Fruit fly (Drosophila melanogaster) whole organism, prepupa: Measurements from ENCODE around the gene Cmtr1.

ENCODE experiments used
- Blimp-1 ChIP-seq: fragments of 200-800 bp; sonication (Bioruptor generic); optimal IDR thresholded peaks from 3 replicates; lab custom pipeline; 2017; ENCODE audit warnings: missing biosample characterization, missing genetic modification characterization, mild to moderate bottlenecking, moderate library complexity, missing genetic modification reagents
- CG10669 ChIP-seq: fragments of 200-800 bp; sonication (Bioruptor generic); optimal IDR thresholded peaks from 3 replicates; lab custom pipeline; 2018; ENCODE audit warnings: missing biosample characterization, mild to moderate bottlenecking, missing genetic modification characterization, moderate library complexity
- CG11294 ChIP-seq: fragments of 200-800 bp; sonication (Bioruptor generic); IDR thresholded peaks from 2 replicates; pipeline ENCODE4 v1.3.6; 2022; ENCODE audit warnings: missing biosample characterization, missing genetic modification characterization
- CG15336 ChIP-seq: fragments of 200-800 bp; sonication (Bioruptor generic); IDR thresholded peaks from 2 replicates; pipeline ENCODE4 v1.3.6; 2022; ENCODE audit warnings: missing biosample characterization, missing genetic modification characterization
- CG1621 ChIP-seq: fragments of 200-800 bp; sonication (Bioruptor generic); optimal IDR thresholded peaks from 3 replicates; lab custom pipeline; 2018; ENCODE audit warnings: missing biosample characterization, mild to moderate bottlenecking, missing genetic modification characterization
- CG16779 ChIP-seq: fragments of 200-800 bp; sonication (Bioruptor generic); optimal IDR thresholded peaks from 3 replicates; lab custom pipeline; 2017; ENCODE audit warnings: missing biosample characterization, mild to moderate bottlenecking, missing genetic modification characterization
- CG3032 ChIP-seq: fragments of 200-800 bp; optimal IDR thresholded peaks from 2 replicates; lab custom pipeline; 2019; ENCODE audit warnings: missing biosample characterization, mild to moderate bottlenecking, missing genetic modification characterization, moderate library complexity
- CG31627 ChIP-seq: fragments of 200-800 bp; sonication (Bioruptor generic); optimal IDR thresholded peaks from 3 replicates; lab custom pipeline; 2016; ENCODE audit warnings: missing biosample characterization, missing genetic modification characterization
- CG32006 ChIP-seq: fragments of 200-800 bp; sonication (Bioruptor generic); optimal IDR thresholded peaks from 3 replicates; lab custom pipeline; 2017; ENCODE audit warnings: missing biosample characterization, mild to moderate bottlenecking, missing genetic modification characterization
- CG3919 ChIP-seq: fragments of 200-800 bp; sonication (Bioruptor generic); optimal IDR thresholded peaks from 3 replicates; lab custom pipeline; 2016; ENCODE audit warnings: missing biosample characterization, missing genetic modification characterization
- CG4318 ChIP-seq: fragments of 200-800 bp; sonication (Bioruptor generic); optimal IDR thresholded peaks from 3 replicates; lab custom pipeline; 2017; ENCODE audit warnings: missing biosample characterization, mild to moderate bottlenecking, missing genetic modification characterization
- CG6163 ChIP-seq: fragments of 200-800 bp; sonication (Bioruptor generic); IDR thresholded peaks from 3 replicates; pipeline ENCODE4 v1.3.6; 2022; ENCODE audit warnings: missing biosample characterization, missing genetic modification characterization
- CG6276 ChIP-seq: fragments of 200-800 bp; sonication (Bioruptor generic); optimal IDR thresholded peaks from 2 replicates; lab custom pipeline; 2017; ENCODE audit warnings: missing biosample characterization, mild to moderate bottlenecking, missing genetic modification characterization
- CG6808 ChIP-seq: fragments of 200-800 bp; sonication (Bioruptor generic); optimal IDR thresholded peaks from 3 replicates; lab custom pipeline; 2017; ENCODE audit warnings: missing biosample characterization, missing genetic modification characterization, mild to moderate bottlenecking, moderate library complexity, missing genetic modification reagents
- CG8319 ChIP-seq: fragments of 200-800 bp; sonication (Bioruptor generic); optimal IDR thresholded peaks from 3 replicates; lab custom pipeline; 2016; ENCODE audit warnings: missing biosample characterization, missing genetic modification characterization
- CG9139 ChIP-seq: fragments of 200-800 bp; sonication (Bioruptor generic); optimal IDR thresholded peaks from 3 replicates; lab custom pipeline; 2017; ENCODE audit warnings: missing biosample characterization, mild to moderate bottlenecking, missing genetic modification characterization
- Eip75B ChIP-seq: fragments of 200-800 bp; sonication (Bioruptor generic); optimal IDR thresholded peaks from 3 replicates; lab custom pipeline; 2016; ENCODE audit warnings: missing biosample characterization, missing genetic modification characterization
- Eip93F ChIP-seq: fragments of 200-800 bp; sonication (Bioruptor generic); optimal IDR thresholded peaks from 2 replicates; lab custom pipeline; 2016; ENCODE audit warnings: missing biosample characterization, mild to moderate bottlenecking, missing genetic modification characterization
- Ets21C ChIP-seq: fragments of 200-800 bp; sonication (Bioruptor generic); optimal IDR thresholded peaks from 3 replicates; lab custom pipeline; 2016; ENCODE audit warnings: missing biosample characterization, missing genetic modification characterization
- Ets96B ChIP-seq: fragments of 200-800 bp; optimal IDR thresholded peaks from 2 replicates; lab custom pipeline; 2019; ENCODE audit warnings: missing biosample characterization, mild to moderate bottlenecking, missing genetic modification characterization, moderate library complexity
- Hr38 ChIP-seq: sonication (Bioruptor generic); optimal IDR thresholded peaks from 2 replicates; lab custom pipeline; 2016; ENCODE audit warnings: missing biosample characterization, missing genetic modification characterization
- Hr39 ChIP-seq: fragments of 200-800 bp; sonication (Bioruptor generic); optimal IDR thresholded peaks from 2 replicates; lab custom pipeline; 2016; ENCODE audit warnings: missing biosample characterization, missing genetic modification characterization
- Hr4 ChIP-seq: fragments of 200-800 bp; sonication (Bioruptor generic); optimal IDR thresholded peaks from 3 replicates; lab custom pipeline; 2016; ENCODE audit warnings: missing biosample characterization, missing genetic modification characterization
- Lpt ChIP-seq: fragments of 200-800 bp; sonication (Bioruptor generic); optimal IDR thresholded peaks from 3 replicates; lab custom pipeline; 2016; ENCODE audit warnings: missing biosample characterization, missing genetic modification characterization
- Met ChIP-seq: fragments of 200-800 bp; sonication (Bioruptor generic); optimal IDR thresholded peaks from 3 replicates; lab custom pipeline; 2016; ENCODE audit warnings: missing biosample characterization, missing genetic modification characterization
- OdsH ChIP-seq: fragments of 200-800 bp; sonication (Bioruptor generic); optimal IDR thresholded peaks from 3 replicates; lab custom pipeline; 2016; ENCODE audit warnings: missing biosample characterization, missing genetic modification characterization
- Smox ChIP-seq: fragments of 200-800 bp; sonication (Bioruptor generic); optimal IDR thresholded peaks from 3 replicates; lab custom pipeline; 2016; ENCODE audit warnings: missing biosample characterization, missing genetic modification characterization
- Sox102F ChIP-seq: fragments of 200-800 bp; sonication (Bioruptor generic); optimal IDR thresholded peaks from 2 replicates; lab custom pipeline; 2016; ENCODE audit warnings: missing biosample characterization, mild to moderate bottlenecking, missing genetic modification characterization
- Sox14 ChIP-seq: fragments of 200-800 bp; sonication (Bioruptor generic); optimal IDR thresholded peaks from 3 replicates; lab custom pipeline; 2016; ENCODE audit warnings: missing biosample characterization, missing genetic modification characterization
- Sox15 ChIP-seq: fragments of 200-800 bp; sonication (Bioruptor generic); optimal IDR thresholded peaks from 3 replicates; lab custom pipeline; 2016; ENCODE audit warnings: missing biosample characterization, missing genetic modification characterization
- achi ChIP-seq: fragments of 200-800 bp; sonication (Bioruptor generic); optimal IDR thresholded peaks from 3 replicates; lab custom pipeline; 2016; ENCODE audit warnings: missing biosample characterization, missing genetic modification characterization
- acj6 ChIP-seq: fragments of 200-800 bp; sonication (Bioruptor generic); optimal IDR thresholded peaks from 3 replicates; lab custom pipeline; 2016; ENCODE audit warnings: missing biosample characterization, missing genetic modification characterization
- cyc ChIP-seq: fragments of 200-800 bp; sonication (Bioruptor generic); optimal IDR thresholded peaks from 3 replicates; lab custom pipeline; 2016; ENCODE audit warnings: missing biosample characterization, missing genetic modification characterization
- dac ChIP-seq: fragments of 200-800 bp; sonication (Bioruptor generic); optimal IDR thresholded peaks from 2 replicates; lab custom pipeline; 2017; ENCODE audit warnings: missing biosample characterization, mild to moderate bottlenecking, missing genetic modification characterization
- dsx ChIP-seq: fragments of 200-800 bp; optimal IDR thresholded peaks from 3 replicates; lab custom pipeline; 2019; ENCODE audit warnings: missing biosample characterization, mild to moderate bottlenecking, missing genetic modification characterization, moderate library complexity; ENCODE audit not compliant: poor library complexity, severe bottlenecking
- eg ChIP-seq: fragments of 200-800 bp; sonication (Bioruptor generic); IDR thresholded peaks from 3 replicates; pipeline ENCODE4 v1.3.6; 2022; ENCODE audit warnings: missing biosample characterization, missing genetic modification characterization
- esn ChIP-seq: fragments of 200-800 bp; sonication (Bioruptor generic); optimal IDR thresholded peaks from 2 replicates; lab custom pipeline; 2016; ENCODE audit warnings: missing biosample characterization, mild to moderate bottlenecking, missing genetic modification characterization, moderate library complexity
- fd59A ChIP-seq: fragments of 200-800 bp; sonication (Bioruptor generic); optimal IDR thresholded peaks from 2 replicates; lab custom pipeline; 2017; ENCODE audit warnings: missing biosample characterization, mild to moderate bottlenecking, missing genetic modification characterization, missing genetic modification reagents
- fkh ChIP-seq: fragments of 200-800 bp; sonication (Bioruptor generic); optimal IDR thresholded peaks from 3 replicates; lab custom pipeline; 2017; ENCODE audit warnings: missing biosample characterization, mild to moderate bottlenecking, missing genetic modification characterization, moderate library complexity
- lz ChIP-seq: fragments of 200-800 bp; sonication (Bioruptor generic); optimal IDR thresholded peaks from 3 replicates; lab custom pipeline; 2016; ENCODE audit warnings: missing biosample characterization, missing genetic modification characterization
- net ChIP-seq: fragments of 200-800 bp; sonication (Bioruptor generic); optimal IDR thresholded peaks from 3 replicates; lab custom pipeline; 2016; ENCODE audit warnings: missing biosample characterization, missing genetic modification characterization
- pdm3 ChIP-seq: fragments of 200-800 bp; sonication (Bioruptor generic); optimal IDR thresholded peaks from 3 replicates; lab custom pipeline; 2016; ENCODE audit warnings: missing biosample characterization, missing genetic modification characterization
- salr ChIP-seq, 2 experiments: fragments of 200-800 bp; sonication (Bioruptor generic); optimal IDR thresholded peaks; 3 replicates each; lab custom pipeline; 2016 to 2018; ENCODE audit warnings: missing biosample characterization in 2 of 2, missing genetic modification characterization in 2 of 2, mild to moderate bottlenecking in 1 of 2
- spab ChIP-seq: fragments of 200-800 bp; sonication (Bioruptor generic); optimal IDR thresholded peaks from 2 replicates; lab custom pipeline; 2017; ENCODE audit warnings: missing biosample characterization, mild to moderate bottlenecking, missing genetic modification characterization, missing genetic modification reagents
- svp ChIP-seq: fragments of 200-800 bp; sonication (Bioruptor generic); peaks from one replicate; lab custom pipeline; 2016; ENCODE audit warnings: missing biosample characterization, missing genetic modification characterization
- topi ChIP-seq: fragments of 200-800 bp; sonication (Bioruptor generic); optimal IDR thresholded peaks from 3 replicates; lab custom pipeline; 2016; ENCODE audit warnings: missing biosample characterization, missing genetic modification characterization

Cmtr1 gene

dm6 chrX:4106756-4107155, 5.9 kb upstream of the Cmtr1 start (continued):
- TF ChIP-seq esn (GFP tag; lab: Kevin White, UChicago) (peak; percentile 63), CG6276 (GFP tag; lab: Kevin White, UChicago) (no peak), Eip75B (peak; percentile 63), Sox15 (GFP tag; lab: Kevin White, UChicago) (peak; percentile 51), CG10669 (peak; percentile 78), salr (GFP tag; optimal IDR thresholded peaks at IDR 0.05; lab: Kevin White, UChicago) (peak; percentile 29 to 69), Met (GFP tag; lab: Kevin White, UChicago) (peak; percentile 63), CG15336 (GFP tag; lab: Robert Waterston, UW) (peak; percentile 83), Blimp-1 (GFP tag; lab: Kevin White, UChicago) (peak; percentile 31), acj6 (GFP tag; lab: Kevin White, UChicago) (peak; percentile 67), CG9139 (GFP tag; lab: Kevin White, UChicago) (peak; percentile 38), OdsH (GFP tag; lab: Kevin White, UChicago) (peak; percentile 68), fd59A (GFP tag; lab: Kevin White, UChicago) (peak; percentile 70), dsx (peak; percentile 42), CG6808 (GFP tag; lab: Kevin White, UChicago) (peak; percentile 77), Ets21C (GFP tag; lab: Kevin White, UChicago) (peak; percentile 28), CG8319 (peak; percentile 47), Eip93F (GFP tag; lab: Kevin White, UChicago) (no peak), Sox102F (GFP tag; lab: Kevin White, UChicago) (peak; percentile 30), CG11294 (GFP tag; lab: Robert Waterston, UW) (0 out of 2 replicates have a peak, but pooled peaks have one; percentile 28), CG6163 (GFP tag; lab: Robert Waterston, UW) (peak; percentile 69), CG32006 (GFP tag; lab: Kevin White, UChicago) (peak; percentile 88), pdm3 (GFP tag; lab: Kevin White, UChicago) (peak; percentile 76), CG1621 (tag; lab: Kevin White, UChicago) (peak; percentile 72), svp (GFP tag; lab: Kevin White, UChicago) (peak; percentile 82), Ets96B (peak; percentile 70), cyc (GFP tag; lab: Kevin White, UChicago) (peak; percentile 56), lz (peak; percentile 67), Lpt (GFP tag; lab: Kevin White, UChicago) (peak; percentile 52), Hr4 (GFP tag; lab: Kevin White, UChicago) (peak; percentile 70), Hr39 (GFP tag; lab: Kevin White, UChicago) (peak; percentile 58), CG3032 (peak; percentile 75)

- TF ChIP-seq Ets21C (GFP tag; lab: Kevin White, UChicago) (no peak), CG4318 (GFP tag; lab: Kevin White, UChicago) (no peak), Eip75B (no peak), CG3032 (no peak), fkh (GFP tag; lab: Kevin White, UChicago) (peak; percentile 2), eg (0 out of 3 replicates have a peak, but pooled peaks have one; percentile 3), CG15336 (GFP tag; lab: Robert Waterston, UW) (0 out of 2 replicates have a peak, but pooled peaks have one; percentile 30)
These were observed 5.4 kb upstream of the Cmtr1 start for dm6 chrX:4106240-4106639.

- TF ChIP-seq achi (GFP tag; lab: Kevin White, UChicago) (no peak), Ets96B (no peak), CG31627 (GFP tag; lab: Kevin White, UChicago) (no peak), CG6276 (GFP tag; lab: Kevin White, UChicago) (no peak), Eip75B (peak; percentile 41), Hr39 (GFP tag; lab: Kevin White, UChicago) (no peak), spab (GFP tag; lab: Kevin White, UChicago) (no peak), Hr38 (GFP tag; lab: Kevin White, UChicago) (no peak), Sox15 (GFP tag; lab: Kevin White, UChicago) (no peak), Smox (GFP tag; lab: Kevin White, UChicago) (peak; percentile 8), Met (GFP tag; lab: Kevin White, UChicago) (peak; percentile 47), dsx (peak; percentile 52), Sox14 (GFP tag; lab: Kevin White, UChicago) (no peak), CG1621 (tag; lab: Kevin White, UChicago) (peak; percentile 17), topi (GFP tag; lab: Kevin White, UChicago) (peak; percentile 52), CG16779 (tag; lab: Kevin White, UChicago) (no peak), Blimp-1 (GFP tag; lab: Kevin White, UChicago) (no peak), esn (GFP tag; lab: Kevin White, UChicago) (peak; percentile 63), net (GFP tag; lab: Kevin White, UChicago) (peak; percentile 0), CG6808 (GFP tag; lab: Kevin White, UChicago) (no peak), CG3919 (GFP tag; lab: Kevin White, UChicago) (peak; percentile 58), OdsH (GFP tag; lab: Kevin White, UChicago) (no peak), dac (GFP tag; lab: Kevin White, UChicago) (no peak), cyc (GFP tag; lab: Kevin White, UChicago) (no peak), fkh (GFP tag; lab: Kevin White, UChicago) (no peak), CG8319 (no peak)
These were observed 5.0 kb upstream of the Cmtr1 start, which contains the start of gene cib for dm6 chrX:4105830-4106233. cib (plus strand) TSS chrX:4106113.
